Fruit fly (Drosophila melanogaster) whole organism, prepupa: ENCODE data around the gene CG7275.

Experiments
- Blimp-1 ChIP-seq: fragments of 200-800 bp; sonication (Bioruptor generic); optimal IDR thresholded peaks from 3 replicates; lab custom pipeline; 2017; ENCODE audit warnings: missing biosample characterization, missing genetic modification characterization, mild to moderate bottlenecking, moderate library complexity, missing genetic modification reagents
- CG10631 ChIP-seq: fragments of 200-800 bp; sonication (Bioruptor generic); optimal IDR thresholded peaks from 2 replicates; lab custom pipeline; 2016; ENCODE audit warnings: missing biosample characterization, missing genetic modification characterization
- CG15336 ChIP-seq: fragments of 200-800 bp; sonication (Bioruptor generic); IDR thresholded peaks from 2 replicates; pipeline ENCODE4 v1.3.6; 2022; ENCODE audit warnings: missing biosample characterization, missing genetic modification characterization
- CG1621 ChIP-seq: fragments of 200-800 bp; sonication (Bioruptor generic); optimal IDR thresholded peaks from 3 replicates; lab custom pipeline; 2018; ENCODE audit warnings: missing biosample characterization, mild to moderate bottlenecking, missing genetic modification characterization
- CG16779 ChIP-seq: fragments of 200-800 bp; sonication (Bioruptor generic); optimal IDR thresholded peaks from 3 replicates; lab custom pipeline; 2017; ENCODE audit warnings: missing biosample characterization, mild to moderate bottlenecking, missing genetic modification characterization
- CG3032 ChIP-seq: fragments of 200-800 bp; optimal IDR thresholded peaks from 2 replicates; lab custom pipeline; 2019; ENCODE audit warnings: missing biosample characterization, mild to moderate bottlenecking, missing genetic modification characterization, moderate library complexity
- CG31627 ChIP-seq: fragments of 200-800 bp; sonication (Bioruptor generic); optimal IDR thresholded peaks from 3 replicates; lab custom pipeline; 2016; ENCODE audit warnings: missing biosample characterization, missing genetic modification characterization
- CG32006 ChIP-seq: fragments of 200-800 bp; sonication (Bioruptor generic); optimal IDR thresholded peaks from 3 replicates; lab custom pipeline; 2017; ENCODE audit warnings: missing biosample characterization, mild to moderate bottlenecking, missing genetic modification characterization
- CG3919 ChIP-seq: fragments of 200-800 bp; sonication (Bioruptor generic); optimal IDR thresholded peaks from 3 replicates; lab custom pipeline; 2016; ENCODE audit warnings: missing biosample characterization, missing genetic modification characterization
- CG4318 ChIP-seq: fragments of 200-800 bp; sonication (Bioruptor generic); optimal IDR thresholded peaks from 3 replicates; lab custom pipeline; 2017; ENCODE audit warnings: missing biosample characterization, mild to moderate bottlenecking, missing genetic modification characterization
- CG6163 ChIP-seq: fragments of 200-800 bp; sonication (Bioruptor generic); IDR thresholded peaks from 3 replicates; pipeline ENCODE4 v1.3.6; 2022; ENCODE audit warnings: missing biosample characterization, missing genetic modification characterization
- CG6808 ChIP-seq: fragments of 200-800 bp; sonication (Bioruptor generic); optimal IDR thresholded peaks from 3 replicates; lab custom pipeline; 2017; ENCODE audit warnings: missing biosample characterization, missing genetic modification characterization, mild to moderate bottlenecking, moderate library complexity, missing genetic modification reagents
- CG8119 ChIP-seq: fragments of 200-800 bp; sonication (Bioruptor generic); IDR thresholded peaks from 3 replicates; pipeline ENCODE4 v1.3.6; 2022; ENCODE audit warnings: missing biosample characterization, missing genetic modification characterization
- CG8319 ChIP-seq: fragments of 200-800 bp; sonication (Bioruptor generic); optimal IDR thresholded peaks from 3 replicates; lab custom pipeline; 2016; ENCODE audit warnings: missing biosample characterization, missing genetic modification characterization
- CG8632 ChIP-seq: fragments of 200-800 bp; sonication (Bioruptor generic); optimal IDR thresholded peaks from 3 replicates; lab custom pipeline; 2016; ENCODE audit warnings: missing biosample characterization, missing genetic modification characterization
- Eip78C ChIP-seq: fragments of 200-800 bp; sonication (Bioruptor generic); peaks from one replicate; lab custom pipeline; 2016; ENCODE audit warnings: missing biosample characterization, missing genetic modification characterization
- Eip93F ChIP-seq: fragments of 200-800 bp; sonication (Bioruptor generic); optimal IDR thresholded peaks from 2 replicates; lab custom pipeline; 2016; ENCODE audit warnings: missing biosample characterization, mild to moderate bottlenecking, missing genetic modification characterization
- Hr39 ChIP-seq: fragments of 200-800 bp; sonication (Bioruptor generic); optimal IDR thresholded peaks from 2 replicates; lab custom pipeline; 2016; ENCODE audit warnings: missing biosample characterization, missing genetic modification characterization
- Met ChIP-seq: fragments of 200-800 bp; sonication (Bioruptor generic); optimal IDR thresholded peaks from 3 replicates; lab custom pipeline; 2016; ENCODE audit warnings: missing biosample characterization, missing genetic modification characterization
- OdsH ChIP-seq: fragments of 200-800 bp; sonication (Bioruptor generic); optimal IDR thresholded peaks from 3 replicates; lab custom pipeline; 2016; ENCODE audit warnings: missing biosample characterization, missing genetic modification characterization
- Sox14 ChIP-seq: fragments of 200-800 bp; sonication (Bioruptor generic); optimal IDR thresholded peaks from 3 replicates; lab custom pipeline; 2016; ENCODE audit warnings: missing biosample characterization, missing genetic modification characterization
- dac ChIP-seq: fragments of 200-800 bp; sonication (Bioruptor generic); optimal IDR thresholded peaks from 2 replicates; lab custom pipeline; 2017; ENCODE audit warnings: missing biosample characterization, mild to moderate bottlenecking, missing genetic modification characterization
- fd59A ChIP-seq: fragments of 200-800 bp; sonication (Bioruptor generic); optimal IDR thresholded peaks from 2 replicates; lab custom pipeline; 2017; ENCODE audit warnings: missing biosample characterization, mild to moderate bottlenecking, missing genetic modification characterization, missing genetic modification reagents
- fd85E ChIP-seq: fragments of 200-800 bp; sonication (Bioruptor generic); optimal IDR thresholded peaks from 3 replicates; lab custom pipeline; 2016; ENCODE audit warnings: missing biosample characterization, missing genetic modification characterization
- fkh ChIP-seq: fragments of 200-800 bp; sonication (Bioruptor generic); optimal IDR thresholded peaks from 3 replicates; lab custom pipeline; 2017; ENCODE audit warnings: missing biosample characterization, mild to moderate bottlenecking, missing genetic modification characterization, moderate library complexity
- net ChIP-seq: fragments of 200-800 bp; sonication (Bioruptor generic); optimal IDR thresholded peaks from 3 replicates; lab custom pipeline; 2016; ENCODE audit warnings: missing biosample characterization, missing genetic modification characterization
- salr ChIP-seq, 2 experiments: fragments of 200-800 bp; sonication (Bioruptor generic); optimal IDR thresholded peaks; 3 replicates each; lab custom pipeline; 2016 to 2018; ENCODE audit warnings: missing biosample characterization in 2 of 2, missing genetic modification characterization in 2 of 2, mild to moderate bottlenecking in 1 of 2
- vri ChIP-seq: fragments of 200-800 bp; sonication (Bioruptor generic); optimal IDR thresholded peaks from 3 replicates; lab custom pipeline; 2016; ENCODE audit warnings: missing biosample characterization, mild to moderate bottlenecking, missing genetic modification characterization

Gene CG7275

DNA sequence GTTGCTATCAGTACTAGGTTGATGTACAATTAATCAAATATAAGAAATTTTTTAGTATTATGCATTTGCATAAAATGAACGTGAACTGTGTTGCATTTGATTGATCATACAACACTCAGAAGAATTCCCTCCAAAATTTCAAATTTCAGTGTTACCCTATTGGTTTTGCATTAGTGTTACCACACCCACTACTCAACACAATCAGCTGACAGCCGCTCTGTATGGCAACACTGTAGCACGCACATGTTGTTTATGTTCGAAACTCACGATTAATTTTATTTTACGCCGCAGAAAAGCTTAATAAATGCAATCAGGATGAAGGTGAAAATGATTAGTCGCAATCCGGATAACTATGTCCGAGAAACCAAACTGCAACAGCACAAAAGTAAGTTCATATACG, at the start of gene CG7275:
Gene CG7275 (plus strand): TSS at position 215 of the 400 bp plus-strand sequence.
- TF ChIP-seq CG8632 (GFP tag; lab: Kevin White, UChicago) (no peak), CG16779 (no peak)

DNA sequence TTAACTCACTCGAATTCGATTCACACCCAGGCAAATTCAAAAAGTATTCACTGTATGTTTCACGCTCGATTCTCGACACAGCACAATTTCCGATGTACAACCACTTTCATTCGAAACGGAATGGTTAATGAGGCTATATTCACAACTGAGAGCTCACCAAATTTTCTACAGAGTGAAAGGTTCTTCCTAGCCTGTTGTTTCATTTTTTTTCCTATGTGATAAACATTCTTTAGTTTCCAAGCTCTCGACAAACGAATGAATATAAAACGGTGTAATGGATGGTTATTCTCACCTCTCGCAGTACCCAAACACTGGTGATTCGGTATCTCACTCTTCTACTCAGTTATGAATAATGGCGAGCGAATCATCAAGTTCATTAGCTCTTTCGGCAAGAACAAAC, 24.7 kb upstream of the CG7275 start, which contains the start of gene cocoon:
Gene cocoon (minus strand): TSS at position 101 of the 400 bp plus-strand sequence.
- TF ChIP-seq Blimp-1 (GFP tag; lab: Kevin White, UChicago): no peak
- TF ChIP-seq CG3032 (tag; lab: Kevin White, UChicago): no peak
- TF ChIP-seq, all 60 proteins: peak for 0

DNA sequence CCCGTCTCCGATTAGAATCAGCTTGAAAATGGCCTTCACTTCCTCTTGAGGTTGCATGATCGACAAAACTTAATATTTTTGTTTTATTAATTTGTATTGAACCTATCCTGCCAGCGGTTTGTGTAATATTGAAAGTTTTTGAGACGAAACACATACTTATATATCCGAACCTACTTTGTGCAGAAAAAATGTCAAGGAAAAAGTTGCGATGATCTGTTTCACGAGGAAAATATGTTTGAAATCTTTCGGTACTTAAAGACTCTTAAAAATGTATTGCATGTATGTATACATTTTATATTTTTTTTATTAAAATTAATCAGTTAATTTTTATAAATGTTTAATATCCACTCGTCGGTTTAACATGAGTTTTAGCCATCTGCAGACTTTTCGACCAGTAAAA, 13.5 kb upstream of the CG7275 start, which contains the start of gene Ran-like:
Gene Ran-like (minus strand): TSS at position 101 of the 400 bp plus-strand sequence.
- TF ChIP-seq Met (GFP tag; lab: Kevin White, UChicago) (no peak), salr (GFP tag; optimal IDR thresholded peaks at IDR 0.05; lab: Kevin White, UChicago) (no peak), Hr39 (GFP tag; lab: Kevin White, UChicago) (no peak), CG15336 (GFP tag; lab: Robert Waterston, UW) (no peak), net (GFP tag; lab: Kevin White, UChicago) (no peak), Sox14 (GFP tag; lab: Kevin White, UChicago) (no peak)

DNA sequence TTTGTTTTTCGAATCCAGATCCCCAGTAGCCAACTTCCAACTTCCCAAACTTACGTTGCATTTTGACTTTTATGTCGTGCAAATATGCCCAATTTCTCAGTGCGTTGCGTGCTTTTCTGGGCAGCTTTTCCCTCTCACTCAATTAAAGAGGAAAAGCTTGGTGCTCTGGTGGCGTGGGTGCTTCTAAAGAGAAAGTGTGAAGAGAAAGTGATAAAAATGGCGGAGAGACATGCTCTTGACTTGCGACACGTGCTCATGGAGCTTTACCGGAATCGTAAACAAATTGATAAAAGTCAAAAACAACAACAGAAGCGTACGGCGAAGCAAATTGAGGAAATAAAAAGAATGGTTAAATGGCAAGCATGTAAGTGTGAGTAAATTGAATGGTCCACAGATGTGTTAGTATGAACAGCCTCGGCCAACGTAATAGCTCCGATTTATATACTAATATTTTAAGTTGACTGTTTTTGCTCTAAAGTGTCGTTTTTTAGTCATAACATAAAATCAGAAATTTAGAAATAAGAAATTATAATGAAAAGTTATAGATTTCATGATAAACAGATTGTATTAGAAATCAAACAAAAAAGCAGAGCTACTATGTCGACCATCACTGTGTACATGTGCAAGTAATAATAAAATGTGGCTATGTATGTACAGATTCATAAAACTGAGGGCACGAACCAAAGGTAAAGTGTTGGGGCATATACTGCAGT, 4.7 kb upstream of the CG7275 start:
- TF ChIP-seq fkh (peak; percentile 14), OdsH (no peak), Hr39 (GFP tag; lab: Kevin White, UChicago) (no peak), CG4318 (GFP tag; lab: Kevin White, UChicago) (no peak), CG32006 (GFP tag; lab: Kevin White, UChicago) (peak; percentile 9), fd59A (GFP tag; lab: Kevin White, UChicago) (no peak), Eip93F (GFP tag; lab: Kevin White, UChicago) (no peak), CG15336 (GFP tag; lab: Robert Waterston, UW) (no peak; the same call in 1 of the 2 replicates), fd85E (GFP tag; lab: Kevin White, UChicago) (no peak)

DNA sequence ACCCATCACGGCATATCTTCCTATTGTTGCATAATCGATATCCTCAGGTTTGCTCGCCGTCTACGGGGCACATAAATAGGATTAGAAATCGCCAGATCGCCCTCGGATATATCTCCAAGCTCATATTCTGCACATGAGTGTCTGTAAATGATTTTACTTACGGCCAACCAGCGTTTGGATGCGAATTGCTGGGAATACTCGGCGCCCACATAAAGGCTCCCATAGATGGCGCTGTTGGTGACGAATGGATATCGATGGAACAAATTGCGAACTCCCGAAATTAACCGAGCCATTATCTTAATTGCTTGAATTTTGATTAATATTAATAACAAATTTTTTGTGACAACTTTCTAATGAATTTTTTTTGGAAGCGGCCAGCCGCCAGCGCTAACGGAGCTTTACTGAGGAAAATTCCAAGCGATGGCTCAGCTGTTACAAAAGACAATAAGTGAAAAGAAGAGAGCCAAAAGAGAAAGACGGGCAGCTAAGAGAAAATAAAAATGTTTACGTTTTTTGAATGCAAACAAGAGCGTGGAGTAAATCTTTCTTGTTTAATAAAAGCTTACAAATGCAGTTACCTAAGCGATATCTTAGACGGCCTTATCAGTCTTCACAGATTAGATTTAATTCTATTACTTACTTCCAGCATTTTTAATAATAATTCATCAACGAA, 4.0 kb upstream of the CG7275 start:
- no peak for TF ChIP-seq net (GFP tag; lab: Kevin White, UChicago)
- peak; percentile 13 for TF ChIP-seq vri (GFP tag; lab: Kevin White, UChicago)
- peak; percentile 25 for TF ChIP-seq Eip78C (GFP tag; lab: Kevin White, UChicago)
- no peak for TF ChIP-seq CG3919 (GFP tag; lab: Kevin White, UChicago)
- peak; percentile 6 for TF ChIP-seq fkh

DNA sequence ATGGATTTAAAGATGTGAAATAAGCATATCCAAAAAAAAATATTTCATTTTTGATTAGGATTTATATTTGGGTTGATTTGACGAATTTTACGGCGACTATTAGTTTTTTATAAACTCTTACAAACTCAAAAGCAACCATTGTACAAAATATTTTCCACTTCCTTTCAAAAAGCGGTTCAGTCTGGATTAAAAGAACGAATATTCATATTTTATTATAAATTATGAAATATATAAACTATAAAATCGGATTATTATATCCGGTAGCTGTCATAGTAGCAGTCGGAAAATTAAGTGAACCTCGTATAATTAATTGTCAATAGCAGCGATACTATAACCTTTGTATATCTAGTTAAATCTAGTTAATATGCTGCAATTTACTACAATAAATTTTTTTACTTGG, 3.3 kb upstream of the CG7275 start, which contains the start of gene CG12355:
Gene CG12355 (minus strand): TSS at position 101 of the 400 bp plus-strand sequence.
- TF ChIP-seq CG1621 (tag; lab: Kevin White, UChicago): no peak
- TF ChIP-seq OdsH: no peak
- no peak for TF ChIP-seq vri (GFP tag; lab: Kevin White, UChicago)
- no peak for TF ChIP-seq dac (GFP tag; lab: Kevin White, UChicago)
- no peak for TF ChIP-seq CG6163
- TF ChIP-seq CG6808 (GFP tag; lab: Kevin White, UChicago): no peak
- no peak for TF ChIP-seq CG32006 (GFP tag; lab: Kevin White, UChicago)
- no peak for TF ChIP-seq CG31627 (GFP tag; lab: Kevin White, UChicago)
- TF ChIP-seq CG8319 (GFP tag; lab: Kevin White, UChicago): no peak
- no peak for TF ChIP-seq CG8119 (GFP tag; lab: Robert Waterston, UW)
- no peak for TF ChIP-seq CG10631
- no peak for TF ChIP-seq Hr39 (GFP tag; lab: Kevin White, UChicago)
